Fruit fly (Drosophila melanogaster) whole organism, embryonic: ENCODE data around the gene vvl.

Experiments used
- ATbp ChIP-seq: fragments of 200-800 bp; sonication (Bioruptor generic); optimal IDR thresholded peaks from 2 replicates; lab custom pipeline; 2017; ENCODE audit warnings: missing biosample characterization, mild to moderate bottlenecking, missing genetic modification characterization, missing genetic modification reagents
- CG1024 ChIP-seq: fragments of 200-800 bp; sonication (Bioruptor generic); IDR thresholded peaks from 2 replicates; pipeline ENCODE4 v1.3.6; 2022; ENCODE audit warnings: missing biosample characterization, missing genetic modification characterization
- CG11093 ChIP-seq: fragments of 200-800 bp; sonication (Bioruptor generic); IDR thresholded peaks from 3 replicates; pipeline ENCODE4 v1.3.6; 2022; ENCODE audit warnings: missing biosample characterization, missing genetic modification characterization
- CG15269 ChIP-seq: fragments of 200-800 bp; sonication (Bioruptor generic); optimal IDR thresholded peaks from 2 replicates; lab custom pipeline; 2018; ENCODE audit warnings: missing biosample characterization, mild to moderate bottlenecking, missing genetic modification characterization, moderate library complexity
- CG16863 ChIP-seq: fragments of 200-800 bp; sonication (Bioruptor generic); optimal IDR thresholded peaks from 3 replicates; lab custom pipeline; 2016; ENCODE audit warnings: missing biosample characterization, missing genetic modification characterization
- CG17186 ChIP-seq: fragments of 200-800 bp; sonication (Bioruptor generic); optimal IDR thresholded peaks from 3 replicates; lab custom pipeline; 2017; ENCODE audit warnings: missing biosample characterization, missing genetic modification reagents, missing genetic modification characterization
- CG17328 ChIP-seq: fragments of 200-800 bp; sonication (Bioruptor generic); IDR thresholded peaks from 2 replicates; pipeline ENCODE4 v1.3.6; 2022; ENCODE audit warnings: missing biosample characterization, missing genetic modification characterization
- CG17361 ChIP-seq: fragments of 200-800 bp; sonication (Bioruptor generic); IDR thresholded peaks from 3 replicates; pipeline ENCODE4 v1.3.6; 2022; ENCODE audit warnings: missing biosample characterization, missing genetic modification characterization
- CG30403 ChIP-seq: fragments of 200-800 bp; sonication (Bioruptor generic); optimal IDR thresholded peaks from 3 replicates; lab custom pipeline; 2016; ENCODE audit warnings: missing biosample characterization, missing genetic modification characterization
- CG30431 ChIP-seq: fragments of 200-800 bp; sonication (Bioruptor generic); optimal IDR thresholded peaks from 2 replicates; lab custom pipeline; 2017; ENCODE audit warnings: missing biosample characterization, missing genetic modification characterization
- CG3065 ChIP-seq: fragments of 200-800 bp; sonication (Bioruptor generic); optimal IDR thresholded peaks from 2 replicates; lab custom pipeline; 2016; ENCODE audit warnings: missing biosample characterization, missing genetic modification characterization
- CG31441 ChIP-seq: fragments of 200-800 bp; sonication (Bioruptor generic); IDR thresholded peaks from 2 replicates; pipeline ENCODE4 v1.3.6; 2022; ENCODE audit warnings: missing biosample characterization, missing genetic modification characterization
- CG32772 ChIP-seq: fragments of 200-800 bp; sonication (Bioruptor generic); IDR thresholded peaks from 2 replicates; pipeline ENCODE4 v1.3.6; 2022; ENCODE audit warnings: missing biosample characterization, missing genetic modification characterization
- CG3407 ChIP-seq: fragments of 200-800 bp; sonication (Bioruptor generic); optimal IDR thresholded peaks from 2 replicates; lab custom pipeline; 2018; ENCODE audit warnings: missing biosample characterization, mild to moderate bottlenecking, missing genetic modification characterization
- CG7357 ChIP-seq: fragments of 200-800 bp; sonication (Bioruptor generic); IDR thresholded peaks from 3 replicates; pipeline ENCODE4 v1.3.6; 2022; ENCODE audit warnings: missing biosample characterization, missing genetic modification characterization
- CG8765 ChIP-seq: fragments of 200-800 bp; sonication (Bioruptor generic); IDR thresholded peaks from 2 replicates; pipeline ENCODE4 v1.3.6; 2022; ENCODE audit warnings: missing biosample characterization, missing genetic modification characterization
- CoRest ChIP-seq: fragments of 200-800 bp; sonication (Bioruptor generic); optimal IDR thresholded peaks from 3 replicates; lab custom pipeline; 2018; ENCODE audit warnings: missing biosample characterization, mild to moderate bottlenecking, missing genetic modification characterization, moderate library complexity
- CrebB ChIP-seq: fragments of 200-800 bp; sonication (Bioruptor generic); optimal IDR thresholded peaks from 3 replicates; lab custom pipeline; 2018; ENCODE audit warnings: missing biosample characterization, mild to moderate bottlenecking, missing genetic modification characterization
- D ChIP-seq, 2 experiments: fragments of 200-800 bp in 1 of 2; fragments of >200 bp in 1 of 2; sonication (Bioruptor generic) in 1 of 2; optimal IDR thresholded peaks; 2 replicates in 1 of 2; 3 replicates in 1 of 2; lab custom pipeline; 2017; ENCODE audit warnings: mild to moderate bottlenecking in 1 of 2, missing biosample characterization in 1 of 2, missing genetic modification characterization in 1 of 2, missing genetic modification reagents in 1 of 2
- D19B ChIP-seq: fragments of 200-800 bp; sonication (Bioruptor generic); optimal IDR thresholded peaks from 2 replicates; lab custom pipeline; 2017; ENCODE audit warnings: missing biosample characterization, mild to moderate bottlenecking, missing genetic modification characterization
- Dip3 ChIP-seq: fragments of 200-800 bp; sonication (Bioruptor generic); optimal IDR thresholded peaks from 3 replicates; lab custom pipeline; 2016; ENCODE audit warnings: missing biosample characterization, missing genetic modification characterization
- Fer3 ChIP-seq: fragments of 200-800 bp; sonication (Bioruptor generic); optimal IDR thresholded peaks from 2 replicates; lab custom pipeline; 2018; ENCODE audit warnings: missing biosample characterization, mild to moderate bottlenecking, missing genetic modification characterization, moderate library complexity
- HHEX ChIP-seq: fragments of 200-800 bp; sonication (Bioruptor generic); optimal IDR thresholded peaks from 3 replicates; lab custom pipeline; 2017; ENCODE audit warnings: missing biosample characterization, mild to moderate bottlenecking, missing genetic modification characterization, missing genetic modification reagents
- Hr3 ChIP-seq: fragments of 200-800 bp; sonication (Bioruptor generic); optimal IDR thresholded peaks from 3 replicates; lab custom pipeline; 2016; ENCODE audit warnings: missing biosample characterization, missing genetic modification characterization
- Kr ChIP-seq: fragments of 200-800 bp; sonication (Bioruptor generic); optimal IDR thresholded peaks from 2 replicates; lab custom pipeline; 2017; ENCODE audit warnings: missing biosample characterization, mild to moderate bottlenecking, missing genetic modification characterization
- NfI ChIP-seq: fragments of 200-800 bp; sonication (Bioruptor generic); optimal IDR thresholded peaks from 3 replicates; lab custom pipeline; 2018; ENCODE audit warnings: missing biosample characterization, mild to moderate bottlenecking, missing genetic modification characterization, moderate library complexity
- Side ChIP-seq: fragments of 200-800 bp; sonication (Bioruptor generic); optimal IDR thresholded peaks from 2 replicates; lab custom pipeline; 2016; ENCODE audit warnings: missing biosample characterization, missing genetic modification characterization
- Sox102F ChIP-seq: fragments of 200-800 bp; sonication (Bioruptor generic); optimal IDR thresholded peaks from 2 replicates; lab custom pipeline; 2018; ENCODE audit warnings: missing biosample characterization, mild to moderate bottlenecking, missing genetic modification characterization, moderate library complexity
- Sry-δ ChIP-seq: fragments of 200-800 bp; sonication (Bioruptor generic); optimal IDR thresholded peaks from 2 replicates; lab custom pipeline; 2016; ENCODE audit warnings: missing biosample characterization, missing genetic modification characterization
- Ssrp ChIP-seq: fragments of 200-800 bp; sonication (Bioruptor generic); optimal IDR thresholded peaks from 2 replicates; lab custom pipeline; 2018; ENCODE audit warnings: missing biosample characterization, mild to moderate bottlenecking, missing genetic modification characterization, moderate library complexity
- ara ChIP-seq: fragments of 200-800 bp; sonication (Bioruptor generic); IDR thresholded peaks from 2 replicates; pipeline ENCODE4 v1.3.6; 2022; ENCODE audit warnings: missing biosample characterization, missing genetic modification characterization
- cwo ChIP-seq: fragments of 200-800 bp; sonication (Bioruptor generic); optimal IDR thresholded peaks from 3 replicates; lab custom pipeline; 2017; ENCODE audit warnings: missing biosample characterization, missing genetic modification characterization, mild to moderate bottlenecking, moderate library complexity, missing genetic modification reagents
- danr ChIP-seq: fragments of 200-800 bp; sonication (Bioruptor generic); IDR thresholded peaks from 2 replicates; pipeline ENCODE4 v1.3.6; 2022; ENCODE audit warnings: missing biosample characterization, missing genetic modification characterization
- dm ChIP-seq: fragments of 200-800 bp; sonication (Bioruptor generic); optimal IDR thresholded peaks from 3 replicates; lab custom pipeline; 2016; ENCODE audit warnings: missing biosample characterization, missing genetic modification characterization
- emc ChIP-seq: fragments of 200-800 bp; sonication (Bioruptor generic); optimal IDR thresholded peaks from 2 replicates; lab custom pipeline; 2016; ENCODE audit warnings: missing biosample characterization, missing genetic modification characterization
- fd96Cb ChIP-seq: fragments of 200-800 bp; sonication (Bioruptor generic); optimal IDR thresholded peaks from 2 replicates; lab custom pipeline; 2018; ENCODE audit warnings: missing biosample characterization, mild to moderate bottlenecking, missing genetic modification characterization, moderate library complexity
- ftz-f1 ChIP-seq: fragments of 200-800 bp; sonication (Bioruptor generic); optimal IDR thresholded peaks from 2 replicates; lab custom pipeline; 2016; ENCODE audit warnings: missing biosample characterization, missing genetic modification characterization
- gce ChIP-seq: fragments of 200-800 bp; sonication (Bioruptor generic); IDR thresholded peaks from 3 replicates; pipeline ENCODE4 v1.3.6; 2022; ENCODE audit warnings: missing biosample characterization, missing genetic modification characterization
- grau ChIP-seq: fragments of 200-800 bp; optimal IDR thresholded peaks from 3 replicates; lab custom pipeline; 2019; ENCODE audit warnings: missing biosample characterization, mild to moderate bottlenecking, missing genetic modification characterization, moderate library complexity
- hb ChIP-seq: fragments of 200-800 bp; sonication (Bioruptor generic); IDR thresholded peaks from 3 replicates; pipeline ENCODE4 v1.3.6; 2022; ENCODE audit warnings: missing biosample characterization, missing genetic modification characterization; ENCODE audit not compliant: partially characterized antibody
- inv ChIP-seq: fragments of 200-800 bp; sonication (Bioruptor generic); IDR thresholded peaks from 2 replicates; pipeline ENCODE4 v1.3.6; 2022; ENCODE audit warnings: missing biosample characterization, missing genetic modification characterization; ENCODE audit not compliant: partially characterized antibody
- kni ChIP-seq: fragments of 200-800 bp; sonication (Bioruptor generic); optimal IDR thresholded peaks from 3 replicates; lab custom pipeline; 2017; ENCODE audit warnings: mild to moderate bottlenecking, missing biosample characterization, missing genetic modification reagents, missing genetic modification characterization
- lbe ChIP-seq: fragments of 200-800 bp; sonication (Bioruptor generic); optimal IDR thresholded peaks from 2 replicates; lab custom pipeline; 2016; ENCODE audit warnings: missing biosample characterization, mild to moderate bottlenecking, missing genetic modification characterization
- lola ChIP-seq, 3 experiments: fragments of >200 bp in 2 of 3; fragments of 200-800 bp in 1 of 3; sonication (Bioruptor generic) in 1 of 3; optimal IDR thresholded peaks; 2 replicates each; lab custom pipeline; 2017 to 2019; ENCODE audit warnings: missing biosample characterization in 3 of 3, missing genetic modification characterization in 3 of 3, mild to moderate bottlenecking in 1 of 3, moderate library complexity in 1 of 3
- ranshi ChIP-seq: fragments of 200-800 bp; sonication (Bioruptor generic); IDR thresholded peaks from 2 replicates; pipeline ENCODE4 v1.3.6; 2022; ENCODE audit warnings: missing biosample characterization, missing genetic modification characterization
- salm ChIP-seq: fragments of 200-800 bp; sonication (Bioruptor generic); optimal IDR thresholded peaks from 2 replicates; lab custom pipeline; 2018; ENCODE audit warnings: missing biosample characterization, mild to moderate bottlenecking, missing genetic modification characterization
- sd ChIP-seq: fragments of 200-800 bp; sonication (Bioruptor generic); optimal IDR thresholded peaks from 3 replicates; lab custom pipeline; 2018; ENCODE audit warnings: missing biosample characterization, mild to moderate bottlenecking, missing genetic modification characterization, moderate library complexity
- so ChIP-seq: fragments of 200-800 bp; sonication (Bioruptor generic); IDR thresholded peaks from 3 replicates; pipeline ENCODE4 v1.3.6; 2022; ENCODE audit warnings: missing biosample characterization, missing genetic modification characterization
- stwl ChIP-seq: fragments of 200-800 bp; sonication (Bioruptor generic); optimal IDR thresholded peaks from 3 replicates; lab custom pipeline; 2018; ENCODE audit warnings: missing biosample characterization, mild to moderate bottlenecking, missing genetic modification characterization, moderate library complexity

The vvl gene

dm6 chr3L:6797395-6798006, 7.5 kb downstream of the vvl start (continued):
- TF ChIP-seq NfI (GFP tag; lab: Kevin White, UChicago) (peak; percentile 1), CG30403 (GFP tag; lab: Kevin White, UChicago) (peak; percentile 39), Sox102F (GFP tag; lab: Kevin White, UChicago) (peak; percentile 36), D (optimal IDR thresholded peaks at IDR 0.05; lab: Kevin White, UChicago) (no peak), D (GFP tag; optimal IDR thresholded peaks at IDR 0.05; lab: Kevin White, UChicago) (peak; percentile 6), CG3065 (GFP tag; lab: Kevin White, UChicago) (no peak), stwl (tag; lab: Kevin White, UChicago) (no peak), CG17186 (GFP tag; lab: Kevin White, UChicago) (no peak), Sry-δ (GFP tag; lab: Kevin White, UChicago) (no peak), Kr (GFP tag; lab: Kevin White, UChicago) (no peak), CrebB (tag; lab: Kevin White, UChicago) (no peak), emc (GFP tag; lab: Kevin White, UChicago) (no peak), ara (GFP tag; lab: Robert Waterston, UW) (no peak), Ssrp (tag; lab: Kevin White, UChicago) (peak; percentile 36), gce (GFP tag; lab: Robert Waterston, UW) (no peak), HHEX (GFP tag; lab: Kevin White, UChicago) (no peak), dm (GFP tag; lab: Kevin White, UChicago) (no peak), Dip3 (no peak), Fer3 (no peak), inv (GFP tag; lab: Robert Waterston, UW) (no peak), Hr3 (GFP tag; lab: Kevin White, UChicago) (peak; percentile 2), sd (tag; lab: Kevin White, UChicago) (no peak), ATbp (GFP tag; lab: Kevin White, UChicago) (peak; percentile 6), CoRest (tag; lab: Kevin White, UChicago) (peak; percentile 55), ranshi (GFP tag; lab: Robert Waterston, UW) (peak; percentile 43; the same call in 1 of the 2 replicates), danr (GFP tag; lab: Robert Waterston, UW) (no peak), lbe (GFP tag; lab: Kevin White, UChicago) (no peak), D19B (GFP tag; lab: Kevin White, UChicago) (no peak), CG31441 (peak; percentile 43; the same call in 1 of the 2 replicates), salm (no peak), CG3407 (GFP tag; lab: Kevin White, UChicago) (no peak), CG15269 (tag; lab: Kevin White, UChicago) (peak; percentile 14), hb (GFP tag; lab: Robert Waterston, UW) (no peak), CG11093 (GFP tag; lab: Robert Waterston, UW) (no peak), grau (tag; lab: Kevin White, UChicago) (peak; percentile 50), CG7357 (GFP tag; lab: Robert Waterston, UW) (no peak), so (GFP tag; lab: Robert Waterston, UW) (no peak), CG16863 (GFP tag; lab: Kevin White, UChicago) (no peak), CG30431 (peak; percentile 14), CG17328 (GFP tag; lab: Robert Waterston, UW) (peak; percentile 8; the same call in 1 of the 2 replicates), Side (GFP tag; lab: Kevin White, UChicago) (no peak), kni (no peak), CG17361 (GFP tag; lab: Robert Waterston, UW) (peak; percentile 59; the same call in 2 of the 3 replicates), fd96Cb (tag; lab: Kevin White, UChicago) (peak; percentile 39), ftz-f1 (GFP tag; lab: Kevin White, UChicago) (no peak), CG1024 (GFP tag; lab: Robert Waterston, UW) (no peak), cwo (GFP tag; lab: Kevin White, UChicago) (no peak), CG8765 (no peak), lola (GFP tag; optimal IDR thresholded peaks at IDR 0.05; lab: Kevin White, UChicago) (peak in 1 of 3 experiments; percentile 62), CG32772 (GFP tag; lab: Robert Waterston, UW) (0 out of 2 replicates have a peak, but pooled peaks have one; percentile 14)
